Worm (Caenorhabditis elegans): Measurements from ENCODE around the gene mrps-21.

mrps-21 gene

ce11 chrIV:4659277-4659676 lies at the start of gene mrps-21:
TSS of gene mrps-21 (minus strand) at chrIV:4659517.
- no peak for TF ChIP-seq W03F9.2 (tag; optimal IDR thresholded peaks at IDR 0.05)
- TF ChIP-seq him-1 (tag; optimal IDR thresholded peaks at IDR 0.05) = no peak
- no peak for TF ChIP-seq dao-5 (tag; optimal IDR thresholded peaks at IDR 0.05)

DNA sequence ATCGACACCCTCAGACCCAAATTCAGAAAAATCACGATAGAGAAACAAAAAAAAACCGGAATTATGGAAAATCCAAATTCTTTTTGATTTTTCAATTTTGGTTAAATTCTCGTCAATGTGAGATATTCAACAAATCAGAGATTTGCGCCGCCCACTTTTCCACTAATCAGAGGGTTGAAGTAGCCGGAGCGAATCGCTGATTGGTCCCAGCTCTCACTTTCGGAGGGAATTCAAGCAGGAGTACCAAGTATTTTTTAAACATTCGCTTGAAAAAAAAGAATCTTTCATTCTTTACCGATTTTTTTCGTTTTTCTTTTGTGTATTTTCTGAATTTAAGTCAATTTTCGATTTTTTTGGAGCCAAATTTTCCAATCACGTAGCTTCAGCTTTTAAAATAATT lies 46.6 kb upstream of the mrps-21 start:
- no peak for TF ChIP-seq W03F9.2 (tag; optimal IDR thresholded peaks at IDR 0.05)
- no peak for TF ChIP-seq him-1 (tag; optimal IDR thresholded peaks at IDR 0.05)
- no peak for TF ChIP-seq dao-5 (tag; optimal IDR thresholded peaks at IDR 0.05)

ce11 chrIV:4705182-4705581 lies 45.9 kb upstream of the mrps-21 start:
- TF ChIP-seq him-1 (tag; optimal IDR thresholded peaks at IDR 0.05) = no peak
- no peak for TF ChIP-seq dao-5 (tag; optimal IDR thresholded peaks at IDR 0.05)
- TF ChIP-seq W03F9.2 (tag; optimal IDR thresholded peaks at IDR 0.05) = peak; percentile 41

DNA sequence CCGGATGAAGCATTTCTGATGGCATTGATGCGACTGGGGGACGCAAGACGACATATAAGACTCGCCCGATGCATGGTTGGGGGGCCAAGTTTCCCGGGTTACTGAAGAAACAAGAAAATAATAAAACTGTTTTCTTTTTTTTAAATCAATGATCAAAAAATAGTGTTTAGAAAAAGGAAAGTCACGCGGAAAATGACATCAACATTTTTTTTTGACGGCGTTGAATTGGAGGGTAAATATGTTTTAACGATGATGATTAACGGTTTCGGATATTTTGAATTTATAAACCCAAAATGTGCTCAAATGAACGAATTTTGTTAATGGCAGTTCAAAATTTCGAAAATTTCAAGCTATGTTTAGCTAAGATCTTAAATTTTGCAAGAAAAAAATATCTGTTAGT lies 44.6 kb upstream of the mrps-21 start, which contains the start of gene ogdh-1:
Gene ogdh-1, minus strand, starts transcription at position 101 of the 400 bp plus-strand sequence.
- TF ChIP-seq W03F9.2 (tag; optimal IDR thresholded peaks at IDR 0.05) = no peak
- TF ChIP-seq dao-5 (tag; optimal IDR thresholded peaks at IDR 0.05) = no peak
- TF ChIP-seq him-1 (tag; optimal IDR thresholded peaks at IDR 0.05) = no peak

- no peak for TF ChIP-seq him-1 (tag; optimal IDR thresholded peaks at IDR 0.05)
- TF ChIP-seq W03F9.2 (tag; optimal IDR thresholded peaks at IDR 0.05) = no peak
- TF ChIP-seq dao-5 (tag; optimal IDR thresholded peaks at IDR 0.05) = no peak
These were observed 33.1 kb upstream of the mrps-21 start, which contains the start of gene spe-51 for ce11 chrIV:4692463-4692862. TSS of gene spe-51 (plus strand) at chrIV:4692763.

- TF ChIP-seq W03F9.2 (tag; optimal IDR thresholded peaks at IDR 0.05) (no peak), him-1 (tag; optimal IDR thresholded peaks at IDR 0.05) (no peak), dao-5 (tag; optimal IDR thresholded peaks at IDR 0.05) (no peak)
These were observed 28.9 kb upstream of the mrps-21 start, which contains the start of gene bus-4 for ce11 chrIV:4688221-4688620. TSS of gene bus-4 (plus strand) at chrIV:4688269.

ce11 chrIV:4686898-4687297 lies 27.6 kb upstream of the mrps-21 start:
- no peak for TF ChIP-seq W03F9.2 (tag; optimal IDR thresholded peaks at IDR 0.05)

ce11 chrIV:4686291-4686830 lies 27.0 kb upstream of the mrps-21 start:
- TF ChIP-seq W03F9.2 (tag; optimal IDR thresholded peaks at IDR 0.05) (no peak), him-1 (tag; optimal IDR thresholded peaks at IDR 0.05) (no peak), dao-5 (tag; optimal IDR thresholded peaks at IDR 0.05) (no peak)

DNA sequence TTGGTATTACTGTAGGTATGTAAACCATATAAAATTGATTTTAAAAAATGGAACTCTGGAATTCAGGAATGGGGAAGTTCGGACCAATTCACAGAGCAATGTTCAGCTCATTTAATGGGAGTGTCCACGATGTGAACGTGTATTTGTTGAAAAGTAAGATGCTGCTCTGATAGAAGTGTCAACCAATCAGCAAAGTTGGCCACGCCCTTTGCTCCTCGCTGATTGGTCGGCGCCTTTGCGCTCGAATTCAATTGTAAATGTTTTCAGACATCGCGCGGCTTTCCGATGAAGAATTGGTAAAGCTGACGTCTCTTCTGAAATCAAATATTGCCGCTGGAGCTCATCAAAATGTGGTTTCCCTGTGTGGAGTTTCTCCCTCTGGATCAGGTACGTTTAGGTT lies 23.8 kb upstream of the mrps-21 start:
- TF ChIP-seq him-1 (tag; optimal IDR thresholded peaks at IDR 0.05) (no peak), W03F9.2 (tag; optimal IDR thresholded peaks at IDR 0.05) (no peak), dao-5 (tag; optimal IDR thresholded peaks at IDR 0.05) (no peak)

DNA sequence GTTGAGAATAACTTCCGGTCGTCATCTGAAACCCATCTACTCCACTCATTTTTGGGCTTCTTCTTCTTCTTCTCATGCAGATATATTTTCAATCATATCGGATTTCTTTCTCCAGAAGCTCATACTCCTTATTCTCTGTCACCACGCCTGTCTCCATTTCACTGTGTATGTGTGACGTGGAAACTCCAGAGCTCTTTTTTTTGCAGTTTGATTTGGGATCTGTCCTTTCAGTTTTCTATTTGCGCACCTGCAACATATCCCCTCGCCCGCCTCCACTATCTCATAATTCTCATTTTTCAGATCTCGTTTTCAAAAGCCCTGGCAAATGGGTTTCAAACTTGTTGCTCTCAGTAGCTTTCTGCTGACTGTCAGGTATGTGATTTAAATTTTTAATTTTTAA lies 19.4 kb upstream of the mrps-21 start, which contains the start of gene kin-36:
Gene kin-36, plus strand, starts transcription at position 301 of the 400 bp plus-strand sequence.
- no peak for TF ChIP-seq dao-5 (tag; optimal IDR thresholded peaks at IDR 0.05)
- no peak for TF ChIP-seq W03F9.2 (tag; optimal IDR thresholded peaks at IDR 0.05)
- TF ChIP-seq him-1 (tag; optimal IDR thresholded peaks at IDR 0.05) = no peak

DNA sequence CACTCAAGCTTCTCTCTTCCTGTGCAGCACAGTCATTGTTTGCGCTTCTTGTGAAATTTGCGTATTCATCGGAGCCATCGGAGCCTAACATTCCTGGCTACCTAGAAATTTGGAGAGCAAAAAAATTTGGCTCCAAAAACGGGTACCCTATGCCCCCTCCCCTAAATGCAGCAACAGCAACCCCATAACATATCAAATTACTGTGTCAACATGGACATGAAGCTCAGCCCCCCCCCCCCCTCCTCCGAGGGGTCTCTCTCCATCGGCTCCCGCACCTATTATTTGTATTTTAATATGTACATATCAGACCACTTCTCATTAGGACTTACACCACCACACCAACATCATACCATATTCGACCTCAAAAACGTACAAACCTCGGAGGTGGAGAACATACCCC lies 15.0 kb upstream of the mrps-21 start:
- TF ChIP-seq W03F9.2 (tag; optimal IDR thresholded peaks at IDR 0.05) (no peak), him-1 (tag; optimal IDR thresholded peaks at IDR 0.05) (no peak), dao-5 (tag; optimal IDR thresholded peaks at IDR 0.05) (no peak)

ce11 chrIV:4673332-4673731 lies 14.0 kb upstream of the mrps-21 start:
- TF ChIP-seq W03F9.2 (tag; optimal IDR thresholded peaks at IDR 0.05) (no peak), him-1 (tag; optimal IDR thresholded peaks at IDR 0.05) (no peak), dao-5 (tag; optimal IDR thresholded peaks at IDR 0.05) (no peak)

DNA sequence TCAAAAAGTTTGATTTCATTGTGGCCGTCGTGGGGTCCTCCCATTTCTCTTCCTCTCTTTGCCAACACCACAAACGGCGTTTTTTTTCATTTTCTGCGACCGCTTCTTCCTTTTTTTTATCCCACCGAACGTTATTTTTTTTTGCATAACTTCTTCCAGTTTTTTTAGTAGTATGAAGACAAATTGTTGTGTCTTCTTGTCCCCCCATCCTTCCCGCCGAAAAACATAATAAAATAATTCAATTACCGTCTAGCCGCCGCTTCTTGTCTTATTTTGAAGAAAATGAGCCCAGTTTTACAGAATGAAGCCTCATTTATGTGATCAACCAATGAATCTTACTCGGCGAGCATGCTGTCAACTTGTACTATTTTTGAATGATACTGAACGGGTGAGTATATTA lies 9.9 kb upstream of the mrps-21 start, which contains the start of gene F29B9.12:
Gene F29B9.12, plus strand, starts transcription at position 301 of the 400 bp plus-strand sequence.
- TF ChIP-seq dao-5 (tag; optimal IDR thresholded peaks at IDR 0.05) (no peak), him-1 (tag; optimal IDR thresholded peaks at IDR 0.05) (no peak), W03F9.2 (tag; optimal IDR thresholded peaks at IDR 0.05) (no peak)

- no peak for TF ChIP-seq W03F9.2 (tag; optimal IDR thresholded peaks at IDR 0.05)
- no peak for TF ChIP-seq him-1 (tag; optimal IDR thresholded peaks at IDR 0.05)
These were observed 8.5 kb upstream of the mrps-21 start for ce11 chrIV:4667835-4668234.

DNA sequence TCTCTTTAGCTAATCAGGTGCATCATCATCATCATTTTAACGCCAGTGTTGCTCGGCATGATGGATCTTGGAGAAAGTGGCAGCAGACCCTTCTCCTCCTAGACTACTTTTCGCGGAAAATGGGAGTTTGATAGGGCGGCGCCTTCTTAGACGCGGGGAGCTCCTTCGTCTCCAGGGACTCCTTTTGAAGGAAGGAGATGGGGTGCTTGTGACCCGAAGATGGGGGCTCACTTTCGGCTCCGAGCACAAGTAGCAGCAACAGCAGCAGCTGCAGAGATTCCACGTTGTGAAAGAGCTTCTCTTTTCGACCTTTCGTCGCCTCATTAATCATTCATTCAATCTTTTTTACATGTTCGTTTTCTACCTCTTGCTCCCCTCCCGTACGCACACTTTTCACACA lies 8.1 kb upstream of the mrps-21 start:
- TF ChIP-seq W03F9.2 (tag; optimal IDR thresholded peaks at IDR 0.05) = no peak
